Worm (Caenorhabditis elegans) whole organism, young adult: ENCODE data around the gene imb-2.

Experiments used
- B0261.1 ChIP-seq: sonication (generic microtip); optimal IDR thresholded peaks from 2 replicates; lab custom pipeline; 2016; ENCODE audit warnings: mild to moderate bottlenecking, missing genetic modification characterization, moderate library complexity, missing compliant biosample characterization
- C17E4.6 ChIP-seq: fragments of 200-800 bp; sonication (Bioruptor generic); IDR thresholded peaks from 2 replicates; pipeline ENCODE4 v1.3.6; 2022; ENCODE audit warnings: missing genetic modification reagents, missing genetic modification characterization, missing compliant biosample characterization
- D2030.7 ChIP-seq: fragments of 200-800 bp; sonication (Bioruptor generic); IDR thresholded peaks from 2 replicates; pipeline ENCODE4 v1.3.6; 2022; ENCODE audit warnings: missing genetic modification reagents, missing genetic modification characterization, missing compliant biosample characterization
- F22D6.2 ChIP-seq: sonication (generic microtip); optimal IDR thresholded peaks from 2 replicates; lab custom pipeline; 2016; ENCODE audit warnings: mild to moderate bottlenecking, missing genetic modification characterization, missing compliant biosample characterization
- F33H1.4 ChIP-seq: fragments of 200-800 bp; sonication (Bioruptor generic); IDR thresholded peaks from 2 replicates; pipeline ENCODE4 v1.3.6; 2022; ENCODE audit warnings: missing genetic modification reagents, missing genetic modification characterization, missing compliant biosample characterization
- F39B2.1 ChIP-seq: fragments of 200-800 bp; sonication (Bioruptor generic); IDR thresholded peaks from 2 replicates; pipeline ENCODE4 v1.3.6; 2022; ENCODE audit warnings: missing genetic modification reagents, missing genetic modification characterization, missing compliant biosample characterization
- K11D2.4 ChIP-seq: fragments of 200-800 bp; sonication (Bioruptor generic); IDR thresholded peaks from 2 replicates; pipeline ENCODE4 v1.3.6; 2022; ENCODE audit warnings: missing genetic modification reagents, missing genetic modification characterization, missing compliant biosample characterization
- Y53G8AR.9 ChIP-seq: fragments of 200-800 bp; sonication (Bioruptor generic); conservative IDR thresholded peaks from 2 replicates; pipeline ENCODE4 v1.3.6; 2022; ENCODE audit warnings: missing genetic modification reagents, missing genetic modification characterization, missing compliant biosample characterization
- aptf-2 ChIP-seq: fragments of 200-800 bp; sonication (Bioruptor generic); conservative IDR thresholded peaks from 2 replicates; pipeline ENCODE4 v1.3.6; 2022; ENCODE audit warnings: missing genetic modification reagents, missing genetic modification characterization, missing compliant biosample characterization
- aptf-3 ChIP-seq: fragments of 200-800 bp; sonication (Bioruptor generic); IDR thresholded peaks from 2 replicates; pipeline ENCODE4 v1.3.6; 2022; ENCODE audit warnings: missing genetic modification characterization, missing compliant biosample characterization
- attf-3 ChIP-seq: fragments of 200-800 bp; sonication (Bioruptor generic); conservative IDR thresholded peaks from 2 replicates; pipeline ENCODE4 v1.3.6; 2022; ENCODE audit warnings: missing genetic modification reagents, missing genetic modification characterization, missing compliant biosample characterization
- attf-5 ChIP-seq: fragments of 200-800 bp; sonication (Bioruptor generic); optimal IDR thresholded peaks from 2 replicates; lab custom pipeline; 2018; ENCODE audit warnings: mild to moderate bottlenecking, missing genetic modification characterization, missing compliant biosample characterization
- bed-2 ChIP-seq: fragments of 200-800 bp; sonication (Bioruptor generic); IDR thresholded peaks from 2 replicates; pipeline ENCODE4 v1.3.6; 2022; ENCODE audit warnings: missing genetic modification reagents, missing genetic modification characterization, missing compliant biosample characterization
- cebp-1 ChIP-seq, 2 experiments: fragments of 200-800 bp in 1 of 2; sonication (Bioruptor generic) in 1 of 2; sonication (generic microtip) in 1 of 2; IDR thresholded peaks in 1 of 2; optimal IDR thresholded peaks in 1 of 2; 2 replicates each; pipeline versions ENCODE4 v1.3.6 to Lab custom; 2017 to 2022; ENCODE audit warnings: missing compliant biosample characterization in 2 of 2, missing genetic modification characterization in 2 of 2, mild to moderate bottlenecking in 1 of 2, missing genetic modification reagents in 1 of 2, moderate library complexity in 1 of 2
- cebp-2 ChIP-seq: fragments of 200-800 bp; sonication (Bioruptor generic); IDR thresholded peaks from 2 replicates; pipeline ENCODE4 v1.3.6; 2022; ENCODE audit warnings: missing genetic modification characterization, missing compliant biosample characterization
- ceh-27 ChIP-seq: fragments of 200-800 bp; sonication (Bioruptor generic); optimal IDR thresholded peaks from 2 replicates; lab custom pipeline; 2018; ENCODE audit warnings: mild to moderate bottlenecking, missing genetic modification characterization, moderate library complexity, missing compliant biosample characterization
- ceh-58 ChIP-seq: fragments of 200-800 bp; sonication (Bioruptor generic); IDR thresholded peaks from 2 replicates; pipeline ENCODE4 v1.3.6; 2022; ENCODE audit warnings: missing genetic modification characterization, missing compliant biosample characterization
- ceh-91 ChIP-seq: fragments of 200-800 bp; sonication (Bioruptor generic); IDR thresholded peaks from 2 replicates; pipeline ENCODE4 v1.3.6; 2022; ENCODE audit warnings: missing genetic modification reagents, missing genetic modification characterization, missing compliant biosample characterization
- chd-7 ChIP-seq: sonication (generic microtip); optimal IDR thresholded peaks from 2 replicates; lab custom pipeline; 2016; ENCODE audit warnings: mild to moderate bottlenecking, missing genetic modification characterization, moderate library complexity, missing compliant biosample characterization
- die-1 ChIP-seq: sonication (generic microtip); optimal IDR thresholded peaks from 2 replicates; lab custom pipeline; 2016; ENCODE audit warnings: missing genotype, mild to moderate bottlenecking, missing genetic modification characterization, missing compliant biosample characterization
- dox-1 ChIP-seq: fragments of 200-800 bp; sonication (Bioruptor generic); IDR thresholded peaks from 2 replicates; pipeline ENCODE4 v1.3.6; 2022; ENCODE audit warnings: missing genetic modification reagents, missing genetic modification characterization, missing compliant biosample characterization
- efl-1 ChIP-seq: fragments of 150-350 bp; optimal IDR thresholded peaks from 2 replicates; lab custom pipeline; 2014; ENCODE audit warnings: missing biosample characterization, missing genetic modification reagents, missing genetic modification characterization
- egrh-3 ChIP-seq: fragments of 200-800 bp; sonication (Bioruptor generic); IDR thresholded peaks from 2 replicates; pipeline ENCODE4 v1.3.6; 2022; ENCODE audit warnings: missing genetic modification reagents, missing genetic modification characterization, missing compliant biosample characterization
- ets-4 ChIP-seq: fragments of 200-800 bp; sonication (Bioruptor generic); optimal IDR thresholded peaks from 2 replicates; lab custom pipeline; 2018; ENCODE audit warnings: mild to moderate bottlenecking, missing genetic modification characterization, missing compliant biosample characterization
- hmg-1.2 ChIP-seq: fragments of 200-800 bp; sonication (Bioruptor generic); IDR thresholded peaks from 2 replicates; pipeline ENCODE4 v1.3.6; 2022; ENCODE audit warnings: missing genetic modification reagents, missing genetic modification characterization, missing compliant biosample characterization
- hrde-1 ChIP-seq: sonication (generic microtip); optimal IDR thresholded peaks from 2 replicates; lab custom pipeline; 2016; ENCODE audit warnings: missing genetic modification characterization, mild to moderate bottlenecking, missing compliant biosample characterization, moderate library complexity, missing genotype, missing genetic modification reagents, borderline replicate concordance
- let-526 ChIP-seq: fragments of 200-800 bp; sonication (Bioruptor generic); IDR thresholded peaks from 2 replicates; pipeline ENCODE4 v1.3.6; 2022; ENCODE audit warnings: missing genetic modification reagents, missing genetic modification characterization, missing compliant biosample characterization
- lin-54 ChIP-seq: fragments of 200-800 bp; sonication (Bioruptor generic); optimal IDR thresholded peaks from 2 replicates; lab custom pipeline; 2018; ENCODE audit warnings: mild to moderate bottlenecking, missing genetic modification characterization, missing compliant biosample characterization
- madf-10 ChIP-seq: sonication (generic microtip); optimal IDR thresholded peaks from 2 replicates; lab custom pipeline; 2016; ENCODE audit warnings: mild to moderate bottlenecking, missing genetic modification characterization, missing compliant biosample characterization
- madf-3 ChIP-seq: fragments of 200-800 bp; sonication (Bioruptor generic); IDR thresholded peaks from 2 replicates; pipeline ENCODE4 v1.3.6; 2022; ENCODE audit warnings: missing genetic modification reagents, missing genetic modification characterization, missing compliant biosample characterization
- mes-4 ChIP-seq: sonication (generic microtip); optimal IDR thresholded peaks from 2 replicates; lab custom pipeline; 2016; ENCODE audit warnings: missing genotype, missing genetic modification characterization, missing compliant biosample characterization
- mxl-1 ChIP-seq: sonication (generic microtip); optimal IDR thresholded peaks from 2 replicates; lab custom pipeline; 2016; ENCODE audit warnings: missing genetic modification characterization, missing compliant biosample characterization
- nfya-1 ChIP-seq: sonication (generic microtip); optimal IDR thresholded peaks from 2 replicates; lab custom pipeline; 2017; ENCODE audit warnings: antibody characterized with exemption, missing compliant biosample characterization, missing genetic modification characterization, borderline replicate concordance; ENCODE audit not compliant: insufficient read depth
- nfyb-1 ChIP-seq: fragments of 200-800 bp; sonication (Bioruptor generic); IDR thresholded peaks from 2 replicates; pipeline ENCODE4 v1.3.6; 2022; ENCODE audit warnings: missing genetic modification reagents, missing genetic modification characterization, missing compliant biosample characterization
- nhr-179 ChIP-seq: sonication (generic microtip); optimal IDR thresholded peaks from 2 replicates; lab custom pipeline; 2016; ENCODE audit warnings: mild to moderate bottlenecking, missing genetic modification characterization, missing compliant biosample characterization
- nhr-27 ChIP-seq: fragments of 200-800 bp; sonication (Bioruptor generic); optimal IDR thresholded peaks from 2 replicates; lab custom pipeline; 2018; ENCODE audit warnings: mild to moderate bottlenecking, missing genetic modification characterization, moderate library complexity, missing compliant biosample characterization
- nhr-80 ChIP-seq: sonication (generic microtip); optimal IDR thresholded peaks from 2 replicates; lab custom pipeline; 2016; ENCODE audit warnings: missing genetic modification characterization, missing compliant biosample characterization
- pha-4 ChIP-seq: fragments of 150-350 bp; sonication (generic microtip); optimal IDR thresholded peaks from 2 replicates; lab custom pipeline; 2014; ENCODE audit warnings: missing biosample characterization, missing genetic modification reagents, missing genetic modification characterization
- repo-1 ChIP-seq: sonication (generic microtip); optimal IDR thresholded peaks from 2 replicates; lab custom pipeline; 2017; ENCODE audit warnings: mild to moderate bottlenecking, missing genetic modification characterization, missing compliant biosample characterization
- sdz-38 ChIP-seq: sonication (generic microtip); optimal IDR thresholded peaks from 2 replicates; lab custom pipeline; 2016; ENCODE audit warnings: missing genotype, missing genetic modification characterization, missing compliant biosample characterization
- sea-2 ChIP-seq: fragments of 200-800 bp; sonication (Bioruptor generic); IDR thresholded peaks from 2 replicates; pipeline ENCODE4 v1.3.6; 2022; ENCODE audit warnings: missing genetic modification characterization, missing compliant biosample characterization
- snpc-1.3 ChIP-seq: sonication (generic microtip); optimal IDR thresholded peaks from 2 replicates; lab custom pipeline; 2017; ENCODE audit warnings: missing genetic modification characterization, mild to moderate bottlenecking, missing compliant biosample characterization, antibody characterized with exemption, moderate library complexity, missing genotype, missing genetic modification reagents; ENCODE audit not compliant: insufficient read depth
- snpc-3.4 ChIP-seq: sonication (generic microtip); optimal IDR thresholded peaks from 2 replicates; lab custom pipeline; 2017; ENCODE audit warnings: missing genetic modification characterization, mild to moderate bottlenecking, missing compliant biosample characterization, antibody characterized with exemption, moderate library complexity, missing genotype, missing genetic modification reagents
- somi-1 ChIP-seq: fragments of 200-800 bp; sonication (Bioruptor generic); optimal IDR thresholded peaks from 2 replicates; lab custom pipeline; 2018; ENCODE audit warnings: mild to moderate bottlenecking, missing genetic modification characterization, missing compliant biosample characterization
- sptf-2 ChIP-seq: fragments of 200-800 bp; sonication (Bioruptor generic); optimal IDR thresholded peaks from 2 replicates; lab custom pipeline; 2018; ENCODE audit warnings: mild to moderate bottlenecking, missing genetic modification characterization, missing compliant biosample characterization
- tbp1 ChIP-seq: fragments of 200-800 bp; sonication (Bioruptor generic); optimal IDR thresholded peaks from 2 replicates; lab custom pipeline; 2018; ENCODE audit warnings: mild to moderate bottlenecking, missing genetic modification characterization, missing compliant biosample characterization
- xnd-1 ChIP-seq: sonication (generic microtip); optimal IDR thresholded peaks from 2 replicates; lab custom pipeline; 2016; ENCODE audit warnings: missing genotype, missing genetic modification reagents, missing genetic modification characterization, missing compliant biosample characterization
- zfh-2 ChIP-seq: fragments of 200-800 bp; sonication (Bioruptor generic); conservative IDR thresholded peaks from 2 replicates; pipeline ENCODE4 v1.3.6; 2022; ENCODE audit warnings: missing genetic modification reagents, missing genetic modification characterization, missing compliant biosample characterization
- ztf-25 ChIP-seq: fragments of 200-800 bp; sonication (Bioruptor generic); IDR thresholded peaks from 2 replicates; pipeline ENCODE4 v1.3.6; 2022; ENCODE audit warnings: missing genetic modification reagents, missing genetic modification characterization, missing compliant biosample characterization

The imb-2 gene

DNA sequence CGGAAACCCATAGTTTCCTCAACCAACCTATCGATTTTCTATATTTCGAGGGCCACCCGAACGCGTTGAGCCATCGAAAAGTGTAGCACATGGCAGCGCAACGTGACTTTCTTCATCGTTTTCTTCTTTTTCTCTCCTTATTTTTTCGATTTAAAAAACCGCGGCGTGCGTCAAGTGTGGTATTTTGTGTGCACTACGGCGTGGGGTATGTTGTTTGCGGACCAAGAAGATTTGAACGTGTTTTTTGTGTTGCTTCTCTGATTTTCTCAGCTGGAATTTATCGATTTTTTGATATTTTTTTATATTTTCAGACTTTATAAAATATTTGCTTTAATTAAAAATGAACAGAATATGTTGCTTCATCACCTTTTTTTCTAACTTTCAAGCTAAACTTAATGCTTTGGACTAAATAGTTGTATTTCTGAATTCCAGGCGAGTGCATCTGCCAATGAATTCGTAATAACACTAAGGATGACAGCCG, 7.5 kb upstream of the imb-2 start, which contains the start of the genes agl-1 and pfs-2 (continued):
- TF ChIP-seq lin-54 (peak; percentile 78), hrde-1 (tag; lab: Kevin White, UChicago) (no peak), pha-4 (tag; lab: Kevin White, UChicago) (no peak), sptf-2 (GFP tag; lab: Kevin White, UChicago) (no peak), xnd-1 (tag; lab: Kevin White, UChicago) (no peak), nhr-80 (tag; lab: Kevin White, UChicago) (peak; percentile 5), repo-1 (tag; lab: Kevin White, UChicago) (no peak), chd-7 (tag; lab: Kevin White, UChicago) (no peak), Y53G8AR.9 (GFP tag; lab: Robert Waterston, UW) (no peak), efl-1 (GFP tag; lab: Kevin White, UChicago) (peak; percentile 68), nfya-1 (no peak), tbp1 (GFP tag; lab: Kevin White, UChicago) (no peak), cebp-1 (GFP tag; IDR thresholded peaks at IDR 0.05; lab: Robert Waterston, UW) (no peak), cebp-1 (tag; optimal IDR thresholded peaks at IDR 0.05; lab: Kevin White, UChicago) (peak; percentile 68), sea-2 (no peak), aptf-2 (GFP tag; lab: Robert Waterston, UW) (no peak), ceh-91 (GFP tag; lab: Robert Waterston, UW) (no peak), egrh-3 (GFP tag; lab: Robert Waterston, UW) (no peak), nhr-179 (tag; lab: Kevin White, UChicago) (no peak), F33H1.4 (peak; percentile 29; the same call in 1 of the 2 replicates), C17E4.6 (GFP tag; lab: Robert Waterston, UW) (no peak), ceh-27 (GFP tag; lab: Kevin White, UChicago) (peak; percentile 65), D2030.7 (peak; percentile 47; the same call in 1 of the 2 replicates), sdz-38 (tag; lab: Kevin White, UChicago) (no peak), zfh-2 (no peak), cebp-2 (GFP tag; lab: Robert Waterston, UW) (no peak), snpc-1.3 (tag; lab: Kevin White, UChicago) (peak; percentile 32), die-1 (tag; lab: Kevin White, UChicago) (no peak), hmg-1.2 (GFP tag; lab: Robert Waterston, UW) (no peak), ets-4 (no peak), ceh-58 (no peak), nhr-27 (tag; lab: Kevin White, UChicago) (no peak), mxl-1 (tag; lab: Kevin White, UChicago) (no peak), aptf-3 (no peak), dox-1 (GFP tag; lab: Robert Waterston, UW) (peak; percentile 35; the same call in 1 of the 2 replicates), F39B2.1 (GFP tag; lab: Robert Waterston, UW) (no peak), attf-3 (no peak), ztf-25 (no peak), nfyb-1 (no peak), somi-1 (GFP tag; lab: Kevin White, UChicago) (no peak), madf-3 (GFP tag; lab: Robert Waterston, UW) (no peak), K11D2.4 (GFP tag; lab: Robert Waterston, UW) (no peak), attf-5 (GFP tag; lab: Kevin White, UChicago) (peak; percentile 94), snpc-3.4 (no peak), mes-4 (tag; lab: Kevin White, UChicago) (no peak), bed-2 (GFP tag; lab: Robert Waterston, UW) (no peak), B0261.1 (no peak), F22D6.2 (tag; lab: Kevin White, UChicago) (no peak), madf-10 (no peak), let-526 (GFP tag; lab: Robert Waterston, UW) (no peak)
